Worm (Caenorhabditis elegans) whole organism, L3 larva: Measurements from ENCODE around the gene Y66D12A.30.

Source experiments
- ZK546.5 ChIP-seq: sonication (generic microtip); optimal IDR thresholded peaks from 2 replicates; lab custom pipeline; 2017; ENCODE audit warnings: missing biosample characterization, missing genetic modification characterization
- ama-1 ChIP-seq: fragments of 150-350 bp; optimal IDR thresholded peaks from 2 replicates; lab custom pipeline; 2018
- ceh-82 ChIP-seq: fragments of 150-350 bp; optimal IDR thresholded peaks from 2 replicates; lab custom pipeline; 2014; ENCODE audit warnings: missing biosample characterization, missing genetic modification characterization
- elt-1 ChIP-seq: fragments of 150-350 bp; optimal IDR thresholded peaks from 2 replicates; lab custom pipeline; 2014; ENCODE audit warnings: missing biosample characterization, missing genetic modification characterization
- fkh-10 ChIP-seq: sonication (generic microtip); optimal IDR thresholded peaks from 2 replicates; lab custom pipeline; 2017; ENCODE audit warnings: missing biosample characterization, missing genetic modification reagents, missing genetic modification characterization
- jun-1 ChIP-seq: fragments of 150-350 bp; optimal IDR thresholded peaks from 2 replicates; lab custom pipeline; 2014; ENCODE audit warnings: missing biosample characterization, missing genetic modification reagents, missing genetic modification characterization
- nhr-23 ChIP-seq: fragments of 150-350 bp; optimal IDR thresholded peaks from 2 replicates; lab custom pipeline; 2014; ENCODE audit warnings: missing biosample characterization, missing genetic modification reagents, missing genetic modification characterization
- nhr-25 ChIP-seq: sonication (generic microtip); optimal IDR thresholded peaks from 2 replicates; lab custom pipeline; 2017; ENCODE audit warnings: missing biosample characterization, missing genetic modification characterization
- nhr-77 ChIP-seq: fragments of 150-350 bp; optimal IDR thresholded peaks from 2 replicates; lab custom pipeline; 2014; ENCODE audit warnings: missing biosample characterization, missing genetic modification characterization
- pha-4 ChIP-seq: fragments of 150-350 bp; optimal IDR thresholded peaks from 2 replicates; lab custom pipeline; 2014; ENCODE audit warnings: missing biosample characterization, missing genetic modification reagents, missing genetic modification characterization
- skn-1 ChIP-seq: fragments of 150-350 bp; optimal IDR thresholded peaks from 2 replicates; lab custom pipeline; 2014; ENCODE audit warnings: missing biosample characterization, missing genetic modification characterization
- unc-39 ChIP-seq: sonication (generic microtip); optimal IDR thresholded peaks from 4 replicates; lab custom pipeline; 2017; ENCODE audit warnings: missing biosample characterization, missing genetic modification characterization

ce11 chrIII:11581372-11581771 is 28.3 kb upstream of the Y66D12A.30 start, which contains the start of the genes Y66D12A.6 and ceh-92:
- TF ChIP-seq fkh-10 (GFP tag; lab: Kevin White, UChicago) (no peak), ama-1 (no peak), jun-1 (tag; lab: Kevin White, UChicago) (no peak), nhr-77 (no peak), nhr-23 (no peak), unc-39 (no peak), skn-1 (tag; lab: Kevin White, UChicago) (no peak), ZK546.5 (tag; lab: Kevin White, UChicago) (no peak), elt-1 (tag; lab: Kevin White, UChicago) (no peak), pha-4 (no peak), nhr-25 (tag; lab: Kevin White, UChicago) (no peak), ceh-82 (tag; lab: Kevin White, UChicago) (no peak)
